Worm (Caenorhabditis elegans): ENCODE measurements around the gene F14F8.9.

Gene F14F8.9

ce11 chrV:16646372-16646771 is 22.0 kb downstream of the F14F8.9 start, which contains the start of gene W06G6.9:
TSS of gene W06G6.9 (minus strand) at chrV:16646472.
- TF ChIP-seq blmp-1 (tag; optimal IDR thresholded peaks at IDR 0.05), result no peak

ce11 chrV:16645201-16645940 is 23.0 kb downstream of the F14F8.9 start, which contains the start of gene W06G6.17:
TSS of gene W06G6.17 (minus strand) at chrV:16645251.
- TF ChIP-seq mep-1 (tag; optimal IDR thresholded peaks at IDR 0.05), result no peak
- TF ChIP-seq dsc-1 (tag; optimal IDR thresholded peaks at IDR 0.05), result no peak
- no peak for TF ChIP-seq dpl-1 (GFP tag; optimal IDR thresholded peaks at IDR 0.05)
- TF ChIP-seq fos-1 (tag; optimal IDR thresholded peaks at IDR 0.05), result no peak
- no peak for TF ChIP-seq nhr-85 (tag)
- no peak for TF ChIP-seq unc-98 (GFP tag; IDR thresholded peaks at IDR 0.05)
- no peak for TF ChIP-seq ceh-8 (GFP tag; optimal IDR thresholded peaks at IDR 0.05)
- TF ChIP-seq elt-2 (tag; optimal IDR thresholded peaks at IDR 0.05), result no peak
- TF ChIP-seq C04F5.9 (tag; optimal IDR thresholded peaks at IDR 0.05), result no peak
- TF ChIP-seq xbp-1 (tag; optimal IDR thresholded peaks at IDR 0.05), result no peak
- TF ChIP-seq lir-3 (tag; optimal IDR thresholded peaks at IDR 0.05; ENCODE audit: poor library complexity), result no peak
- TF ChIP-seq vab-15 (tag; optimal IDR thresholded peaks at IDR 0.05), result no peak
- TF ChIP-seq C34B4.2 (tag; optimal IDR thresholded peaks at IDR 0.05), result no peak
- TF ChIP-seq pqm-1 (tag; optimal IDR thresholded peaks at IDR 0.05), result no peak
- TF ChIP-seq lsy-2 (tag; optimal IDR thresholded peaks at IDR 0.05), result no peak
- TF ChIP-seq Y116A8C.19 (tag; optimal IDR thresholded peaks at IDR 0.05; ENCODE audit: borderline replicate concordance), result no peak
- TF ChIP-seq zag-1 (tag; optimal IDR thresholded peaks at IDR 0.05), result no peak

- no peak for TF ChIP-seq fkh-4 (tag; optimal IDR thresholded peaks at IDR 0.05; ENCODE audit: borderline replicate concordance)
- no peak for TF ChIP-seq mdl-1 (tag; optimal IDR thresholded peaks at IDR 0.05)
- TF ChIP-seq aha-1 (tag; optimal IDR thresholded peaks at IDR 0.05), result no peak
- no peak for TF ChIP-seq lir-3 (tag; optimal IDR thresholded peaks at IDR 0.05; ENCODE audit: poor library complexity)
- TF ChIP-seq jun-1 (tag; optimal IDR thresholded peaks at IDR 0.05), result no peak
- no peak for TF ChIP-seq tbx-2 (tag; optimal IDR thresholded peaks at IDR 0.05)
- TF ChIP-seq ceh-63 (GFP tag; optimal IDR thresholded peaks at IDR 0.05), result no peak
- TF ChIP-seq ceh-88 (GFP tag; IDR thresholded peaks at IDR 0.05), result no peak
- no peak for TF ChIP-seq nhr-85 (tag)
- TF ChIP-seq swsn-7 (tag; optimal IDR thresholded peaks at IDR 0.05), result no peak
Observed at ce11 chrV:16643558-16643957, 24.8 kb downstream of the F14F8.9 start, which contains the start of gene srw-77. TSS of gene srw-77 (minus strand) at chrV:16643658.

- no peak for TF ChIP-seq ztf-11 (tag; optimal IDR thresholded peaks at IDR 0.05)
- no peak for TF ChIP-seq nhr-84 (tag; optimal IDR thresholded peaks at IDR 0.05)
- TF ChIP-seq nhr-11 (tag; optimal IDR thresholded peaks at IDR 0.05), result no peak
- TF ChIP-seq ama-1 (optimal IDR thresholded peaks at IDR 0.05), result no peak
- TF ChIP-seq unc-62 (GFP tag; optimal IDR thresholded peaks at IDR 0.05), result no peak
- no peak for TF ChIP-seq lin-13 (GFP tag; optimal IDR thresholded peaks at IDR 0.05)
- no peak for TF ChIP-seq aly-2 (tag; optimal IDR thresholded peaks at IDR 0.05)
- TF ChIP-seq sup-37 (GFP tag; optimal IDR thresholded peaks at IDR 0.05), result no peak
- no peak for TF ChIP-seq irx-1 (tag; optimal IDR thresholded peaks at IDR 0.05)
- TF ChIP-seq C34B4.2 (tag; optimal IDR thresholded peaks at IDR 0.05), result no peak
- TF ChIP-seq nhr-28 (tag; optimal IDR thresholded peaks at IDR 0.05), result no peak
- TF ChIP-seq ets-5 (GFP tag; IDR thresholded peaks at IDR 0.05), result no peak
- TF ChIP-seq mab-9 (GFP tag; IDR thresholded peaks at IDR 0.05), result no peak
Observed at ce11 chrV:16640366-16640765, 28.0 kb downstream of the F14F8.9 start.
